Fruit fly (Drosophila melanogaster) whole organism, embryonic: Measurements from ENCODE around the gene CG13306.

Experiments used
- Abd-B ChIP-seq: fragments of 200-800 bp; sonication (Bioruptor generic); optimal IDR thresholded peaks from 2 replicates; lab custom pipeline; 2018; ENCODE audit warnings: missing biosample characterization, mild to moderate bottlenecking, missing genetic modification characterization, moderate library complexity
- CG10654 ChIP-seq: fragments of 200-800 bp; sonication (Bioruptor generic); optimal IDR thresholded peaks from 2 replicates; lab custom pipeline; 2016; ENCODE audit warnings: missing biosample characterization, missing genetic modification characterization
- CG12071 ChIP-seq: fragments of 200-800 bp; sonication (Bioruptor generic); optimal IDR thresholded peaks from 3 replicates; lab custom pipeline; 2018; ENCODE audit warnings: missing biosample characterization, mild to moderate bottlenecking, missing genetic modification characterization
- CG14441 ChIP-seq: fragments of 200-800 bp; sonication (Bioruptor generic); IDR thresholded peaks from 2 replicates; pipeline ENCODE4 v1.3.6; 2022; ENCODE audit warnings: missing biosample characterization, missing genetic modification characterization
- CG14860 ChIP-seq: fragments of 200-800 bp; sonication (Bioruptor generic); IDR thresholded peaks from 3 replicates; pipeline ENCODE4 v1.3.6; 2022; ENCODE audit warnings: missing biosample characterization, missing genetic modification characterization; ENCODE audit not compliant: partially characterized antibody
- CG15601 ChIP-seq: fragments of 200-800 bp; sonication (Bioruptor generic); optimal IDR thresholded peaks from 3 replicates; lab custom pipeline; 2019; ENCODE audit warnings: missing biosample characterization, mild to moderate bottlenecking, missing genetic modification characterization, moderate library complexity
- CG17361 ChIP-seq: fragments of 200-800 bp; sonication (Bioruptor generic); IDR thresholded peaks from 3 replicates; pipeline ENCODE4 v1.3.6; 2022; ENCODE audit warnings: missing biosample characterization, missing genetic modification characterization
- CG1832 ChIP-seq: fragments of 200-800 bp; sonication (Bioruptor generic); optimal IDR thresholded peaks from 2 replicates; lab custom pipeline; 2017; ENCODE audit warnings: missing biosample characterization, mild to moderate bottlenecking, missing genetic modification characterization, inconsistent platforms
- CG2116 ChIP-seq: fragments of 200-800 bp; sonication (Bioruptor generic); optimal IDR thresholded peaks from 3 replicates; lab custom pipeline; 2018; ENCODE audit warnings: missing biosample characterization, mild to moderate bottlenecking, missing genetic modification characterization
- CG2129 ChIP-seq: fragments of 200-800 bp; sonication (Bioruptor generic); IDR thresholded peaks from 2 replicates; pipeline ENCODE4 v1.3.6; 2022; ENCODE audit warnings: missing biosample characterization, missing genetic modification characterization; ENCODE audit not compliant: partially characterized antibody
- CG33213 ChIP-seq: fragments of 200-800 bp; sonication (Bioruptor generic); optimal IDR thresholded peaks from 3 replicates; lab custom pipeline; 2016; ENCODE audit warnings: missing biosample characterization, missing genetic modification characterization
- CG34224 ChIP-seq: fragments of 200-800 bp; sonication (Bioruptor generic); IDR thresholded peaks from 3 replicates; pipeline ENCODE4 v1.3.6; 2022; ENCODE audit warnings: missing biosample characterization, missing genetic modification characterization; ENCODE audit not compliant: partially characterized antibody
- CG43689 ChIP-seq: fragments of 200-800 bp; sonication (Bioruptor generic); IDR thresholded peaks from 2 replicates; pipeline ENCODE4 v1.3.6; 2022; ENCODE audit warnings: missing biosample characterization, missing genetic modification characterization
- CG4404 ChIP-seq: fragments of 200-800 bp; sonication (Bioruptor generic); IDR thresholded peaks from 2 replicates; pipeline ENCODE4 v1.3.6; 2022; ENCODE audit warnings: missing biosample characterization, missing genetic modification characterization
- CG6683 ChIP-seq: fragments of 200-800 bp; sonication (Bioruptor generic); optimal IDR thresholded peaks from 2 replicates; lab custom pipeline; 2017; ENCODE audit warnings: missing biosample characterization, mild to moderate bottlenecking, missing genetic modification characterization, missing genetic modification reagents
- CG6813 ChIP-seq: fragments of 200-800 bp; sonication (Bioruptor generic); optimal IDR thresholded peaks from 2 replicates; lab custom pipeline; 2017; ENCODE audit warnings: missing biosample characterization, missing genetic modification characterization, mild to moderate bottlenecking, moderate library complexity, missing genetic modification reagents
- CG7786 ChIP-seq: fragments of 200-800 bp; sonication (Bioruptor generic); optimal IDR thresholded peaks from 2 replicates; lab custom pipeline; 2016; ENCODE audit warnings: missing biosample characterization, missing genetic modification characterization
- CG8924 ChIP-seq: fragments of 200-800 bp; optimal IDR thresholded peaks from 3 replicates; lab custom pipeline; 2019; ENCODE audit warnings: missing biosample characterization, mild to moderate bottlenecking, missing genetic modification characterization, moderate library complexity
- CG9727 ChIP-seq: fragments of 200-800 bp; sonication (Bioruptor generic); optimal IDR thresholded peaks from 3 replicates; lab custom pipeline; 2017; ENCODE audit warnings: missing biosample characterization, mild to moderate bottlenecking, missing genetic modification characterization
- CG9797 ChIP-seq: fragments of 200-800 bp; sonication (Bioruptor generic); optimal IDR thresholded peaks from 3 replicates; lab custom pipeline; 2018; ENCODE audit warnings: missing biosample characterization, mild to moderate bottlenecking, missing genetic modification characterization
- D19A ChIP-seq: fragments of 200-800 bp; optimal IDR thresholded peaks from 3 replicates; lab custom pipeline; 2019; ENCODE audit warnings: missing biosample characterization, mild to moderate bottlenecking, missing genetic modification characterization, moderate library complexity
- Dp ChIP-seq: fragments of 200-800 bp; sonication (Bioruptor generic); optimal IDR thresholded peaks from 2 replicates; lab custom pipeline; 2018; ENCODE audit warnings: missing biosample characterization, mild to moderate bottlenecking, missing genetic modification characterization, moderate library complexity
- Drgx ChIP-seq: fragments of 200-800 bp; sonication (Bioruptor generic); IDR thresholded peaks from 2 replicates; pipeline ENCODE4 v1.3.6; 2022; ENCODE audit warnings: missing biosample characterization, missing genetic modification characterization
- Eip74EF ChIP-seq, 2 experiments: fragments of 200-800 bp in 1 of 2; fragments of >200 bp in 1 of 2; sonication (Bioruptor generic) in 1 of 2; optimal IDR thresholded peaks; 2 replicates each; lab custom pipeline; 2017 to 2019; ENCODE audit warnings: missing biosample characterization in 2 of 2, missing genetic modification characterization in 2 of 2, mild to moderate bottlenecking in 1 of 2, moderate library complexity in 1 of 2
- Ets97D ChIP-seq: fragments of 200-800 bp; sonication (Bioruptor generic); optimal IDR thresholded peaks from 3 replicates; lab custom pipeline; 2016; ENCODE audit warnings: missing biosample characterization, missing genetic modification characterization
- Gsc ChIP-seq: fragments of 200-800 bp; sonication (Bioruptor generic); IDR thresholded peaks from 2 replicates; pipeline ENCODE4 v1.3.6; 2022; ENCODE audit warnings: missing biosample characterization, missing genetic modification characterization
- Hr39 ChIP-seq: fragments of >200 bp; optimal IDR thresholded peaks from 2 replicates; lab custom pipeline; 2017
- Nf-YA ChIP-seq: fragments of 200-800 bp; sonication (Bioruptor generic); IDR thresholded peaks from 2 replicates; pipeline ENCODE4 v1.3.6; 2022; ENCODE audit warnings: missing biosample characterization, missing genetic modification characterization
- NfI ChIP-seq: fragments of 200-800 bp; sonication (Bioruptor generic); optimal IDR thresholded peaks from 3 replicates; lab custom pipeline; 2018; ENCODE audit warnings: missing biosample characterization, mild to moderate bottlenecking, missing genetic modification characterization, moderate library complexity
- Rfx ChIP-seq: fragments of 200-800 bp; sonication (Bioruptor generic); IDR thresholded peaks from 2 replicates; pipeline ENCODE4 v1.3.6; 2022; ENCODE audit warnings: missing biosample characterization, missing genetic modification characterization
- Sox100B ChIP-seq: fragments of 200-800 bp; sonication (Bioruptor generic); optimal IDR thresholded peaks from 3 replicates; lab custom pipeline; 2018; ENCODE audit warnings: missing biosample characterization, mild to moderate bottlenecking, missing genetic modification characterization
- Sry-β ChIP-seq: fragments of 200-800 bp; sonication (Bioruptor generic); optimal IDR thresholded peaks from 2 replicates; lab custom pipeline; 2018; ENCODE audit warnings: missing biosample characterization, mild to moderate bottlenecking, missing genetic modification characterization, moderate library complexity
- ara ChIP-seq: fragments of 200-800 bp; sonication (Bioruptor generic); IDR thresholded peaks from 2 replicates; pipeline ENCODE4 v1.3.6; 2022; ENCODE audit warnings: missing biosample characterization, missing genetic modification characterization
- bigmax ChIP-seq: fragments of 200-800 bp; sonication (Bioruptor generic); optimal IDR thresholded peaks from 2 replicates; lab custom pipeline; 2018; ENCODE audit warnings: missing biosample characterization, mild to moderate bottlenecking, missing genetic modification characterization
- disco-r ChIP-seq: fragments of 200-800 bp; sonication (Bioruptor generic); optimal IDR thresholded peaks from 2 replicates; lab custom pipeline; 2016; ENCODE audit warnings: missing biosample characterization, missing genetic modification characterization
- ewg ChIP-seq: fragments of 200-800 bp; sonication (Bioruptor generic); optimal IDR thresholded peaks from 3 replicates; lab custom pipeline; 2017; ENCODE audit warnings: mild to moderate bottlenecking, missing biosample characterization, missing genetic modification reagents, missing genetic modification characterization
- gt ChIP-seq: fragments of 200-800 bp; sonication (Bioruptor generic); IDR thresholded peaks from 2 replicates; pipeline ENCODE4 v1.3.6; 2022; ENCODE audit warnings: missing biosample characterization, missing genetic modification characterization
- hb ChIP-seq: fragments of 200-800 bp; sonication (Bioruptor generic); IDR thresholded peaks from 3 replicates; pipeline ENCODE4 v1.3.6; 2022; ENCODE audit warnings: missing biosample characterization, missing genetic modification characterization; ENCODE audit not compliant: partially characterized antibody
- ken ChIP-seq: fragments of 200-800 bp; sonication (Bioruptor generic); IDR thresholded peaks from 3 replicates; pipeline ENCODE4 v1.3.6; 2022; ENCODE audit warnings: missing biosample characterization, missing genetic modification characterization
- kni ChIP-seq: fragments of 200-800 bp; sonication (Bioruptor generic); optimal IDR thresholded peaks from 3 replicates; lab custom pipeline; 2017; ENCODE audit warnings: mild to moderate bottlenecking, missing biosample characterization, missing genetic modification reagents, missing genetic modification characterization
- lab ChIP-seq: fragments of 200-800 bp; sonication (Bioruptor generic); optimal IDR thresholded peaks from 3 replicates; lab custom pipeline; 2017; ENCODE audit warnings: missing biosample characterization, missing genetic modification characterization, mild to moderate bottlenecking, moderate library complexity, missing genetic modification reagents
- lola ChIP-seq, 3 experiments: fragments of >200 bp in 2 of 3; fragments of 200-800 bp in 1 of 3; sonication (Bioruptor generic) in 1 of 3; optimal IDR thresholded peaks; 2 replicates each; lab custom pipeline; 2017 to 2019; ENCODE audit warnings: missing biosample characterization in 3 of 3, missing genetic modification characterization in 3 of 3, mild to moderate bottlenecking in 1 of 3, moderate library complexity in 1 of 3
- mam ChIP-seq: fragments of 200-800 bp; sonication (Bioruptor generic); optimal IDR thresholded peaks from 3 replicates; lab custom pipeline; 2016; ENCODE audit warnings: missing biosample characterization, missing genetic modification characterization
- p53 ChIP-seq: fragments of 200-800 bp; sonication (Bioruptor generic); optimal IDR thresholded peaks from 2 replicates; lab custom pipeline; 2016; ENCODE audit warnings: missing biosample characterization, missing genetic modification characterization
- pfk ChIP-seq: fragments of 200-800 bp; sonication (Bioruptor generic); optimal IDR thresholded peaks from 2 replicates; lab custom pipeline; 2018; ENCODE audit warnings: missing biosample characterization, mild to moderate bottlenecking, missing genetic modification characterization, moderate library complexity
- pita ChIP-seq: fragments of 200-800 bp; sonication (Bioruptor generic); optimal IDR thresholded peaks from 2 replicates; lab custom pipeline; 2017; ENCODE audit warnings: missing biosample characterization, mild to moderate bottlenecking, missing genetic modification characterization
- sob ChIP-seq: fragments of 200-800 bp; sonication (Bioruptor generic); IDR thresholded peaks from 2 replicates; pipeline ENCODE4 v1.3.6; 2022; ENCODE audit warnings: missing biosample characterization, missing genetic modification characterization
- tap ChIP-seq: fragments of 200-800 bp; optimal IDR thresholded peaks from 3 replicates; lab custom pipeline; 2019; ENCODE audit warnings: missing biosample characterization, mild to moderate bottlenecking, missing genetic modification characterization, moderate library complexity
- tio ChIP-seq: fragments of 200-800 bp; sonication (Bioruptor generic); optimal IDR thresholded peaks from 2 replicates; lab custom pipeline; 2017; ENCODE audit warnings: missing biosample characterization, missing genetic modification characterization, inconsistent platforms
- zf30C ChIP-seq: fragments of 200-800 bp; sonication (Bioruptor generic); optimal IDR thresholded peaks from 3 replicates; lab custom pipeline; 2018; ENCODE audit warnings: missing biosample characterization, mild to moderate bottlenecking, missing genetic modification characterization

The CG13306 gene

DNA sequence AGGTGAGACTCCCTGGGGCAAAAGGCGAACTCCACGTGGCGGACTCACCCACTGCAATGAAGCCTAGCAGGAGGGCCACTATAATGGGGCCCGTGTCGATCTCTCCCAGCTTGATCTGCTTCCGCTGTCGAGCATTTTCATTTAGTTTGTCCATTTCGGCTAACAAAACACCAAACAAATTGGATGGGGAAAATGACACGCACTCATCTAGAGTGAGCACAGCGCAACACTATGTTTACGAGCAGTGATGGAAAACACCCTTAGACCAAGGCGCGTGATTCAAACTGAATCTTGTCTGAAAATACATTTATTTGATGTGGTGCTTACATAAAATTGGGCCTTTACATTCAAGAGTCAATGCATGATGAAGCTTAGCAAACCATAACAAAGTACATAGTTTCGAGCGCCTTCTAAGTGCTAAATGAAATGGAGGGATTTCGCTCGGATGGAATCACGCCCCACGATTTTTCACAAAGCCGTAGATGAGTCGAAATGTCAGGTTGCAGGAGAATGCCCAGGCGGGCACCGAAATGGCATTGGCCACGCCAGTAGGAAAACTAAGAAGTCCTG lies 29.5 kb downstream of the CG13306 start, which contains the start of gene SrpRbeta (continued):
- TF ChIP-seq CG9797 (GFP tag; lab: Kevin White, UChicago) (no peak), Rfx (GFP tag; lab: Robert Waterston, UW) (peak; percentile 58), Gsc (GFP tag; lab: Robert Waterston, UW) (no peak), Sry-β (GFP tag; lab: Kevin White, UChicago) (no peak), CG33213 (GFP tag; lab: Kevin White, UChicago) (peak; percentile 54), Abd-B (GFP tag; lab: Kevin White, UChicago) (no peak), gt (no peak), bigmax (GFP tag; lab: Kevin White, UChicago) (no peak), CG2129 (GFP tag; lab: Robert Waterston, UW) (no peak), ara (GFP tag; lab: Robert Waterston, UW) (peak; percentile 27; the same call in 1 of the 2 replicates), Nf-YA (GFP tag; lab: Robert Waterston, UW) (no peak), CG1832 (GFP tag; lab: Kevin White, UChicago) (no peak), CG4404 (GFP tag; lab: Robert Waterston, UW) (no peak), kni (GFP tag; lab: Kevin White, UChicago) (no peak), Drgx (no peak), NfI (peak; percentile 46), CG6813 (GFP tag; lab: Kevin White, UChicago) (no peak), disco-r (GFP tag; lab: Kevin White, UChicago) (no peak), Hr39 (lab: Kevin White, UChicago) (no peak), CG10654 (GFP tag; lab: Kevin White, UChicago) (no peak), mam (peak; percentile 11), lab (GFP tag; lab: Kevin White, UChicago) (peak; percentile 65), CG6683 (GFP tag; lab: Kevin White, UChicago) (no peak), D19A (tag; lab: Kevin White, UChicago) (no peak), pfk (no peak), pita (no peak), tio (no peak), CG14860 (GFP tag; lab: Robert Waterston, UW) (no peak), Eip74EF (GFP tag; optimal IDR thresholded peaks at IDR 0.05; lab: Kevin White, UChicago) (no peak), hb (no peak), ken (GFP tag; lab: Robert Waterston, UW) (0 out of 3 replicates have a peak, but pooled peaks have one; percentile 5), Ets97D (GFP tag; lab: Kevin White, UChicago) (peak; percentile 23), CG17361 (GFP tag; lab: Robert Waterston, UW) (no peak), lola (GFP tag; optimal IDR thresholded peaks at IDR 0.05; lab: Kevin White, UChicago) (no peak), Sox100B (GFP tag; lab: Kevin White, UChicago) (no peak), CG14441 (GFP tag; lab: Robert Waterston, UW) (no peak), CG34224 (peak; percentile 21; the same call in 1 of the 3 replicates), CG12071 (GFP tag; lab: Kevin White, UChicago) (no peak), CG9727 (no peak), Dp (GFP tag; lab: Kevin White, UChicago) (peak; percentile 93), sob (GFP tag; lab: Robert Waterston, UW) (peak; percentile 68), CG2116 (GFP tag; lab: Kevin White, UChicago) (peak; percentile 47), CG15601 (tag; lab: Kevin White, UChicago) (no peak), ewg (GFP tag; lab: Kevin White, UChicago) (no peak), zf30C (GFP tag; lab: Kevin White, UChicago) (no peak), tap (tag; lab: Kevin White, UChicago) (no peak), CG43689 (GFP tag; lab: Robert Waterston, UW) (no peak), p53 (GFP tag; lab: Kevin White, UChicago) (no peak), CG8924 (no peak), CG7786 (GFP tag; lab: Kevin White, UChicago) (no peak)
